Worm (Caenorhabditis elegans) whole organism, early embryonic: ENCODE data around the gene F32H5.3.

Experiments used
- B0310.2 ChIP-seq: sonication (generic microtip); optimal IDR thresholded peaks from 2 replicates; lab custom pipeline; 2016; ENCODE audit warnings: mild to moderate bottlenecking, missing genetic modification characterization, missing compliant biosample characterization
- F13C5.2 ChIP-seq: sonication (generic microtip); optimal IDR thresholded peaks from 2 replicates; lab custom pipeline; 2017; ENCODE audit warnings: mild to moderate bottlenecking, missing genetic modification characterization, inconsistent platforms, missing compliant biosample characterization
- aly-1 ChIP-seq: sonication (generic microtip); optimal IDR thresholded peaks from 2 replicates; lab custom pipeline; 2016; ENCODE audit warnings: missing genetic modification characterization, missing compliant biosample characterization
- ama-1 ChIP-seq: fragments of 150-350 bp; optimal IDR thresholded peaks from 2 replicates; lab custom pipeline; 2014
- ceh-13 ChIP-seq: fragments of 200-800 bp; sonication (Bioruptor generic); optimal IDR thresholded peaks from 2 replicates; lab custom pipeline; 2018; ENCODE audit warnings: mild to moderate bottlenecking, missing genetic modification characterization, missing compliant biosample characterization
- ceh-36 ChIP-seq: sonication (generic microtip); optimal IDR thresholded peaks from 2 replicates; lab custom pipeline; 2016; ENCODE audit warnings: missing genetic modification characterization, inconsistent platforms, missing compliant biosample characterization
- ets-7 ChIP-seq: sonication (generic microtip); optimal IDR thresholded peaks from 2 replicates; lab custom pipeline; 2016; ENCODE audit warnings: missing genotype, missing genetic modification characterization, missing compliant biosample characterization
- hmbx-1 ChIP-seq: sonication (generic microtip); optimal IDR thresholded peaks from 2 replicates; lab custom pipeline; 2016; ENCODE audit warnings: mild to moderate bottlenecking, missing genetic modification characterization, missing compliant biosample characterization
- hmg-4 ChIP-seq: fragments of 200-800 bp; sonication (Bioruptor generic); optimal IDR thresholded peaks from 2 replicates; lab custom pipeline; 2018; ENCODE audit warnings: mild to moderate bottlenecking, missing genetic modification characterization, missing compliant biosample characterization
- pes-1 ChIP-seq: fragments of 200-800 bp; sonication (Bioruptor generic); IDR thresholded peaks from 2 replicates; pipeline ENCODE4 v1.3.6; 2022; ENCODE audit warnings: missing genetic modification reagents, missing genetic modification characterization, missing compliant biosample characterization
- scrt-1 ChIP-seq: fragments of 200-800 bp; sonication (Bioruptor generic); IDR thresholded peaks from 2 replicates; pipeline ENCODE4 v1.3.6; 2022; ENCODE audit warnings: missing genetic modification characterization, missing compliant biosample characterization
- sea-1 ChIP-seq: fragments of 200-800 bp; sonication (Bioruptor generic); conservative IDR thresholded peaks from 2 replicates; pipeline ENCODE4 v1.3.6; 2022; ENCODE audit warnings: missing genetic modification characterization, missing compliant biosample characterization

ce11 chrV:13389454-13389853, 30.3 kb downstream of the F32H5.3 start:
- TF ChIP-seq ama-1 (lab: Kevin White, UChicago) (no peak), scrt-1 (GFP tag; lab: Robert Waterston, UW) (no peak), sea-1 (GFP tag; lab: Robert Waterston, UW) (no peak), hmbx-1 (tag; lab: Kevin White, UChicago) (no peak), aly-1 (tag; lab: Kevin White, UChicago) (no peak), hmg-4 (no peak), ets-7 (no peak), ceh-13 (GFP tag; lab: Kevin White, UChicago) (no peak), pes-1 (GFP tag; lab: Robert Waterston, UW) (no peak), B0310.2 (tag; lab: Kevin White, UChicago) (no peak), ceh-36 (tag; lab: Kevin White, UChicago) (no peak), F13C5.2 (no peak)
